Worm (Caenorhabditis elegans) whole organism, L4 larva: ENCODE measurements around the gene spp-2.
A peak's percentile ranks its signal among the peaks of the same experiment; 100 is the strongest.

Experiments used
- F10B5.3 ChIP-seq: sonication (generic microtip); optimal IDR thresholded peaks from 2 replicates; lab custom pipeline; 2016; ENCODE audit warnings: mild to moderate bottlenecking, missing genetic modification characterization, missing compliant biosample characterization
- F44E2.7 ChIP-seq: fragments of 200-800 bp; sonication (Bioruptor generic); IDR thresholded peaks from 2 replicates; pipeline ENCODE4 v2.1.2; 2022; ENCODE audit warnings: missing genetic modification characterization, missing compliant biosample characterization
- F49E8.2 ChIP-seq: sonication (generic microtip); optimal IDR thresholded peaks from 2 replicates; lab custom pipeline; 2016; ENCODE audit warnings: missing compliant biosample characterization, mild to moderate bottlenecking, missing genetic modification characterization, borderline replicate concordance
- T20F7.1 ChIP-seq: fragments of 200-800 bp; sonication (Bioruptor generic); optimal IDR thresholded peaks from 2 replicates; lab custom pipeline; 2018; ENCODE audit warnings: mild to moderate bottlenecking, missing genetic modification characterization, missing compliant biosample characterization
- T26A8.4 ChIP-seq: fragments of 200-800 bp; sonication (Bioruptor generic); IDR thresholded peaks from 2 replicates; pipeline ENCODE4 v1.3.6; 2022; ENCODE audit warnings: missing genetic modification characterization, missing compliant biosample characterization
- Y75B8A.6 ChIP-seq: fragments of 200-800 bp; sonication (Bioruptor generic); IDR thresholded peaks from 2 replicates; pipeline ENCODE4 v1.3.6; 2022; ENCODE audit warnings: missing genetic modification reagents, missing genetic modification characterization, missing compliant biosample characterization
- ZK546.5 ChIP-seq, 2 experiments: sonication (generic microtip); optimal IDR thresholded peaks; 2 replicates each; lab custom pipeline; 2017; ENCODE audit warnings: missing biosample characterization in 2 of 2, missing genetic modification characterization in 2 of 2
- aha-1 ChIP-seq: fragments of 150-350 bp; peaks from one replicate; lab custom pipeline; 2014; ENCODE audit warnings: missing biosample characterization, missing genetic modification characterization
- attf-4 ChIP-seq: sonication (generic microtip); optimal IDR thresholded peaks from 3 replicates; lab custom pipeline; 2017; ENCODE audit warnings: missing biosample characterization, missing genetic modification characterization
- ceh-28 ChIP-seq: fragments of 150-350 bp; optimal IDR thresholded peaks from 2 replicates; lab custom pipeline; 2014; ENCODE audit warnings: missing biosample characterization, missing genetic modification reagents, missing genetic modification characterization
- ceh-44 ChIP-seq: fragments of 200-800 bp; sonication (Bioruptor generic); IDR thresholded peaks from 2 replicates; pipeline ENCODE4 v1.3.6; 2022; ENCODE audit warnings: missing genetic modification reagents, missing genetic modification characterization, missing compliant biosample characterization
- daf-16 ChIP-seq, 3 experiments: sonication (generic microtip); optimal IDR thresholded peaks; 2 replicates each; lab custom pipeline; 2016 to 2017; ENCODE audit warnings: missing genetic modification characterization in 3 of 3, missing genetic modification reagents in 3 of 3, mild to moderate bottlenecking in 2 of 3, missing compliant biosample characterization in 2 of 3, missing biosample characterization in 1 of 3, moderate library complexity in 1 of 3
- dmd-6 ChIP-seq: fragments of 200-800 bp; sonication (Bioruptor generic); IDR thresholded peaks from 2 replicates; pipeline ENCODE4 v1.3.6; 2022; ENCODE audit warnings: missing genetic modification reagents, missing genetic modification characterization, missing compliant biosample characterization
- dmd-8 ChIP-seq: fragments of 200-800 bp; sonication (Bioruptor generic); IDR thresholded peaks from 2 replicates; pipeline ENCODE4 v1.3.6; 2022; ENCODE audit warnings: missing genetic modification characterization, missing compliant biosample characterization
- dmd-9 ChIP-seq: fragments of 200-800 bp; sonication (Bioruptor generic); IDR thresholded peaks from 2 replicates; pipeline ENCODE4 v1.3.6; 2022; ENCODE audit warnings: missing genetic modification reagents, missing genetic modification characterization, missing compliant biosample characterization
- dve-1 ChIP-seq: sonication (generic microtip); optimal IDR thresholded peaks from 2 replicates; lab custom pipeline; 2017; ENCODE audit warnings: antibody characterized with exemption, mild to moderate bottlenecking, missing genetic modification characterization, missing compliant biosample characterization; ENCODE audit not compliant: insufficient read depth
- egl-27 ChIP-seq: sonication (generic microtip); optimal IDR thresholded peaks from 3 replicates; lab custom pipeline; 2017; ENCODE audit warnings: missing biosample characterization, missing genetic modification reagents, missing genetic modification characterization
- fos-1 ChIP-seq: fragments of 150-350 bp; optimal IDR thresholded peaks from 2 replicates; lab custom pipeline; 2014; ENCODE audit warnings: missing biosample characterization, missing genetic modification characterization
- hlh-11 ChIP-seq: fragments of 200-800 bp; sonication (Bioruptor generic); optimal IDR thresholded peaks from 2 replicates; lab custom pipeline; 2018; ENCODE audit warnings: mild to moderate bottlenecking, missing genetic modification characterization, missing compliant biosample characterization
- hlh-30 ChIP-seq: sonication (generic microtip); optimal IDR thresholded peaks from 2 replicates; lab custom pipeline; 2017; ENCODE audit warnings: antibody characterized with exemption, mild to moderate bottlenecking, missing genetic modification characterization, missing compliant biosample characterization; ENCODE audit not compliant: insufficient read depth
- lin-13 ChIP-seq: fragments of 150-350 bp; optimal IDR thresholded peaks from 2 replicates; lab custom pipeline; 2014; ENCODE audit warnings: missing biosample characterization, missing genetic modification reagents, missing genetic modification characterization
- lin-38 ChIP-seq: fragments of 200-800 bp; sonication (Bioruptor generic); IDR thresholded peaks from 2 replicates; pipeline ENCODE4 v1.3.6; 2022; ENCODE audit warnings: missing genetic modification reagents, missing genetic modification characterization, missing compliant biosample characterization
- lsy-2 ChIP-seq, 2 experiments: fragments of 150-350 bp in 1 of 2; sonication (generic microtip) in 1 of 2; optimal IDR thresholded peaks; 2 replicates each; lab custom pipeline; 2014 to 2017; ENCODE audit warnings: missing biosample characterization in 2 of 2, missing genetic modification characterization in 2 of 2
- madf-9 ChIP-seq: fragments of 200-800 bp; sonication (Bioruptor generic); conservative IDR thresholded peaks from 2 replicates; pipeline ENCODE4 v1.3.6; 2022; ENCODE audit warnings: missing genetic modification reagents, missing genetic modification characterization, missing compliant biosample characterization
- mdl-1 ChIP-seq, 2 experiments: fragments of 150-350 bp in 1 of 2; sonication (generic microtip) in 1 of 2; optimal IDR thresholded peaks; 2 replicates each; lab custom pipeline; 2014 to 2017; ENCODE audit warnings: missing biosample characterization in 2 of 2, missing genetic modification characterization in 2 of 2
- mep-1 ChIP-seq: fragments of 150-350 bp; sonication (generic microtip); optimal IDR thresholded peaks from 3 replicates; lab custom pipeline; 2014; ENCODE audit warnings: missing biosample characterization, missing genetic modification characterization
- mxl-3 ChIP-seq: fragments of 200-800 bp; sonication (Bioruptor generic); optimal IDR thresholded peaks from 2 replicates; lab custom pipeline; 2018; ENCODE audit warnings: mild to moderate bottlenecking, missing genetic modification characterization, missing compliant biosample characterization
- nhr-102 ChIP-seq: sonication (generic microtip); optimal IDR thresholded peaks from 2 replicates; lab custom pipeline; 2016; ENCODE audit warnings: mild to moderate bottlenecking, missing genetic modification characterization, moderate library complexity, missing compliant biosample characterization
- nhr-25 ChIP-seq: sonication (generic microtip); optimal IDR thresholded peaks from 2 replicates; lab custom pipeline; 2017; ENCODE audit warnings: missing genetic modification characterization, mild to moderate bottlenecking, missing compliant biosample characterization, antibody characterized with exemption, moderate library complexity, borderline replicate concordance; ENCODE audit not compliant: insufficient read depth
- nhr-41 ChIP-seq: fragments of 200-800 bp; sonication (Bioruptor generic); IDR thresholded peaks from 2 replicates; pipeline ENCODE4 v1.3.6; 2022; ENCODE audit warnings: missing genetic modification reagents, missing genetic modification characterization, missing compliant biosample characterization
- nhr-42 ChIP-seq: fragments of 200-800 bp; sonication (Bioruptor generic); IDR thresholded peaks from 2 replicates; pipeline ENCODE4 v1.3.6; 2022; ENCODE audit warnings: missing genetic modification characterization, missing compliant biosample characterization
- nhr-6 ChIP-seq: fragments of 150-350 bp; optimal IDR thresholded peaks from 2 replicates; lab custom pipeline; 2014; ENCODE audit warnings: missing biosample characterization, missing genetic modification characterization
- pha-4 ChIP-seq, 2 experiments: fragments of 150-350 bp in 1 of 2; fragments of 200-800 bp in 1 of 2; sonication (Bioruptor generic) in 1 of 2; IDR thresholded peaks in 1 of 2; optimal IDR thresholded peaks in 1 of 2; 2 replicates each; pipeline versions ENCODE4 v1.3.6 to Lab custom; 2014 to 2022; ENCODE audit warnings: missing genetic modification characterization in 2 of 2, missing genetic modification reagents in 2 of 2, missing biosample characterization in 1 of 2, missing compliant biosample characterization in 1 of 2
- pqm-1 ChIP-seq: sonication (generic microtip); optimal IDR thresholded peaks from 2 replicates; lab custom pipeline; 2017; ENCODE audit warnings: missing biosample characterization, missing genetic modification characterization
- rbr-2 ChIP-seq: sonication (generic microtip); optimal IDR thresholded peaks from 2 replicates; lab custom pipeline; 2016; ENCODE audit warnings: missing genotype, missing genetic modification characterization, missing compliant biosample characterization
- snpc-1.2 ChIP-seq: fragments of 200-800 bp; sonication (Bioruptor generic); IDR thresholded peaks from 2 replicates; pipeline ENCODE4 v1.3.6; 2022; ENCODE audit warnings: missing genetic modification reagents, missing genetic modification characterization, missing compliant biosample characterization
- tra-1 ChIP-seq: fragments of 200-800 bp; sonication (Bioruptor generic); IDR thresholded peaks from 2 replicates; pipeline ENCODE4 v1.3.6; 2022; ENCODE audit warnings: missing genetic modification reagents, missing genetic modification characterization, missing compliant biosample characterization
- unc-39 ChIP-seq: sonication (generic microtip); optimal IDR thresholded peaks from 2 replicates; lab custom pipeline; 2017; ENCODE audit warnings: missing biosample characterization, missing genetic modification characterization
- unc-62 ChIP-seq, 3 experiments: fragments of 150-350 bp in 1 of 3; sonication (generic microtip); optimal IDR thresholded peaks in 2 of 3; peaks in 1 of 3; 1 replicate in 1 of 3; 2 replicates in 2 of 3; lab custom pipeline; 2014 to 2017; ENCODE audit warnings: missing biosample characterization in 3 of 3, missing genetic modification characterization in 3 of 3, missing genetic modification reagents in 3 of 3, missing genotype in 1 of 3
- vab-7 ChIP-seq: fragments of 200-800 bp; sonication (Bioruptor generic); IDR thresholded peaks from 2 replicates; pipeline ENCODE4 v1.3.6; 2022; ENCODE audit warnings: missing genetic modification reagents, missing genetic modification characterization, missing compliant biosample characterization
- zip-11 ChIP-seq: fragments of 200-800 bp; sonication (Bioruptor generic); IDR thresholded peaks from 2 replicates; pipeline ENCODE4 v1.3.6; 2022; ENCODE audit warnings: missing genetic modification characterization, missing compliant biosample characterization
- ztf-11 ChIP-seq: fragments of 150-350 bp; optimal IDR thresholded peaks from 2 replicates; lab custom pipeline; 2014; ENCODE audit warnings: missing biosample characterization, missing genetic modification characterization

spp-2 gene

ce11 chrX:7314564-7314963, 2.1 kb downstream of the spp-2 start:
- TF ChIP-seq Y75B8A.6 (GFP tag; lab: Robert Waterston, UW) = no peak
- no peak for TF ChIP-seq F44E2.7
- TF ChIP-seq mep-1 (tag; lab: Kevin White, UChicago) = peak; percentile 20
- no peak for TF ChIP-seq unc-39 (tag; lab: Kevin White, UChicago)
- peak; percentile 29 for TF ChIP-seq hlh-11 (tag; lab: Kevin White, UChicago)
- TF ChIP-seq dve-1 (tag; lab: Kevin White, UChicago) = peak; percentile 57
- peak; percentile 30 for TF ChIP-seq hlh-30 (tag; lab: Kevin White, UChicago)
- peak; percentile 22; the same call in 1 of the 2 replicates for TF ChIP-seq dmd-6 (GFP tag; lab: Robert Waterston, UW)
- no peak for TF ChIP-seq T20F7.1 (GFP tag; lab: Kevin White, UChicago)
- TF ChIP-seq dmd-8 (GFP tag; lab: Robert Waterston, UW) = no peak
- peak; percentile 3 for TF ChIP-seq nhr-102 (tag; lab: Kevin White, UChicago)
- no peak for TF ChIP-seq dmd-9 (GFP tag; lab: Robert Waterston, UW)
- TF ChIP-seq pqm-1 = peak; percentile 25
- no peak for TF ChIP-seq T26A8.4
- TF ChIP-seq egl-27 (tag; lab: Kevin White, UChicago) = no peak
- TF ChIP-seq mdl-1 (tag; optimal IDR thresholded peaks at IDR 0.05; lab: Kevin White, UChicago) = no peak
- no peak for TF ChIP-seq daf-16 (GFP tag; optimal IDR thresholded peaks at IDR 0.05; lab: Kevin White, UChicago)
- peak; percentile 36 for TF ChIP-seq daf-16 (tag; optimal IDR thresholded peaks at IDR 0.05; lab: Kevin White, UChicago)
- TF ChIP-seq fos-1 (tag; lab: Kevin White, UChicago) = no peak
- TF ChIP-seq vab-7 = no peak
- no peak for TF ChIP-seq F49E8.2
- TF ChIP-seq nhr-6 (tag; lab: Kevin White, UChicago) = no peak
- no peak for TF ChIP-seq nhr-41 (GFP tag; lab: Robert Waterston, UW)
- no peak for TF ChIP-seq F10B5.3 (tag; lab: Kevin White, UChicago)
- no peak for TF ChIP-seq ztf-11 (tag; lab: Kevin White, UChicago)
- no peak for TF ChIP-seq aha-1 (tag; lab: Kevin White, UChicago)
- TF ChIP-seq ZK546.5 (tag; optimal IDR thresholded peaks at IDR 0.05; lab: Kevin White, UChicago) = no peak
- TF ChIP-seq lin-38 (GFP tag; lab: Robert Waterston, UW) = no peak
- no peak for TF ChIP-seq snpc-1.2 (GFP tag; lab: Robert Waterston, UW)
- TF ChIP-seq lin-13 = no peak

ce11 chrX:7313236-7313635, 3.4 kb downstream of the spp-2 start:
- TF ChIP-seq unc-62 (GFP tag; optimal IDR thresholded peaks at IDR 0.05 in 1 of 2; lab: Kevin White, UChicago) (peak in 1 of 2 experiments; percentile 93), unc-62 (tag; optimal IDR thresholded peaks at IDR 0.05; lab: Kevin White, UChicago) (no peak), attf-4 (tag; lab: Kevin White, UChicago) (no peak)

DNA sequence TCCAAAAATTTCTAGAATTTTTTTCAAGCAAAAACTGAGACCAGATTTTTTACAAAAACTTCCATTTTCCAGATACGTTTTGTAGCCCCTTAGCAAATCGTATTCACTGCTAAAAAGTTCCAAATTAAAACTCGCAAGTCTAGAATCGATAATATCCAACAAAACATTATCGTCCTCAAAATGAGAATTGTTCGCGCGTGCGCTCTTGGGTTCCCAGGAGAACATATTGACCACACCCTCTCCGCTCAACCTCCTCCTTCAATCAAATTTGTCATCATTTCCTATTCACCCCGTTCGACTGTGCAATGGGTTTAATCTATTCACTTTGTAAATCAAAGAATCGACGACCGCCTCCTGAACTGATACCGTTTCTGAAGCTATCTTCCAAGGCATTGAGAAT, 4.7 kb downstream of the spp-2 start:
- TF ChIP-seq zip-11 (GFP tag; lab: Robert Waterston, UW) = no peak
- TF ChIP-seq F44E2.7 = no peak
- TF ChIP-seq lsy-2 (tag; optimal IDR thresholded peaks at IDR 0.05; lab: Kevin White, UChicago) = no peak
- TF ChIP-seq T26A8.4 = no peak
- TF ChIP-seq ceh-44 (GFP tag; lab: Robert Waterston, UW) = no peak
- no peak for TF ChIP-seq hlh-11 (tag; lab: Kevin White, UChicago)
- TF ChIP-seq madf-9 (GFP tag; lab: Robert Waterston, UW) = no peak
- TF ChIP-seq pha-4 (GFP tag; IDR thresholded peaks at IDR 0.05; lab: Robert Waterston, UW) = no peak
- no peak for TF ChIP-seq pha-4 (tag; optimal IDR thresholded peaks at IDR 0.05; lab: Kevin White, UChicago)
- no peak for TF ChIP-seq nhr-42 (GFP tag; lab: Robert Waterston, UW)
- no peak for TF ChIP-seq ceh-28 (tag; lab: Kevin White, UChicago)
- no peak for TF ChIP-seq tra-1 (GFP tag; lab: Robert Waterston, UW)
- no peak for TF ChIP-seq rbr-2 (tag; lab: Kevin White, UChicago)
- TF ChIP-seq mxl-3 (GFP tag; lab: Kevin White, UChicago) = no peak
- no peak for TF ChIP-seq nhr-25 (tag; lab: Kevin White, UChicago)
